Fruit fly (Drosophila melanogaster): Measurements from ENCODE around the gene CG15403.

CG15403 gene

dm6 chr2L:3128335-3128734 lies at the start of gene CG15403:
Gene CG15403 (plus strand): TSS chr2L:3128635.
- TF ChIP-seq CG1620 (GFP tag; optimal IDR thresholded peaks at IDR 0.05) (no peak), ovo (GFP tag; optimal IDR thresholded peaks at IDR 0.05) (no peak), CG7045 (GFP tag; optimal IDR thresholded peaks at IDR 0.05) (no peak)

- TF ChIP-seq kay (GFP tag; ENCODE audit: borderline replicate concordance), result no peak
- TF ChIP-seq CG11617 (GFP tag; optimal IDR thresholded peaks at IDR 0.05), result no peak
- TF ChIP-seq CG12768 (GFP tag; optimal IDR thresholded peaks at IDR 0.05), result no peak
- TF ChIP-seq CG14711 (tag; optimal IDR thresholded peaks at IDR 0.05), result no peak
- TF ChIP-seq pad (GFP tag; optimal IDR thresholded peaks at IDR 0.05), result no peak
- TF ChIP-seq CG7101 (tag; optimal IDR thresholded peaks at IDR 0.05), result no peak
- TF ChIP-seq CG7045 (GFP tag; optimal IDR thresholded peaks at IDR 0.05), result no peak
- no peak for TF ChIP-seq CG33017 (tag; optimal IDR thresholded peaks at IDR 0.05)
- TF ChIP-seq Crg-1 (GFP tag; optimal IDR thresholded peaks at IDR 0.05), result no peak
- no peak for TF ChIP-seq CG5204 (GFP tag; optimal IDR thresholded peaks at IDR 0.05)
- TF ChIP-seq Clk (GFP tag; optimal IDR thresholded peaks at IDR 0.05), result no peak
- TF ChIP-seq Hr96 (GFP tag; optimal IDR thresholded peaks at IDR 0.05), result no peak
- no peak for TF ChIP-seq Mnt (GFP tag; optimal IDR thresholded peaks at IDR 0.05)
- TF ChIP-seq cic (GFP tag; optimal IDR thresholded peaks at IDR 0.05), result no peak
- no peak for TF ChIP-seq cnc (optimal IDR thresholded peaks at IDR 0.05)
- no peak for TF ChIP-seq toe (GFP tag; optimal IDR thresholded peaks at IDR 0.05)
These were observed 49.7 kb upstream of the CG15403 start for dm6 chr2L:3078741-3079140.

dm6 chr2L:3082895-3083294 lies 45.5 kb upstream of the CG15403 start:
- TF ChIP-seq CG7101 (tag; optimal IDR thresholded peaks at IDR 0.05) (no peak), Clk (GFP tag; optimal IDR thresholded peaks at IDR 0.05) (no peak), cnc (optimal IDR thresholded peaks at IDR 0.05) (no peak), CG1620 (GFP tag; optimal IDR thresholded peaks at IDR 0.05) (no peak), Hr96 (GFP tag; optimal IDR thresholded peaks at IDR 0.05) (no peak), bab1 (GFP tag; optimal IDR thresholded peaks at IDR 0.05) (no peak), pad (GFP tag; optimal IDR thresholded peaks at IDR 0.05) (no peak), CG11617 (GFP tag; optimal IDR thresholded peaks at IDR 0.05) (no peak), CG7045 (GFP tag; optimal IDR thresholded peaks at IDR 0.05) (no peak), CG33017 (tag; optimal IDR thresholded peaks at IDR 0.05) (no peak), cic (GFP tag; optimal IDR thresholded peaks at IDR 0.05) (no peak), toe (GFP tag; optimal IDR thresholded peaks at IDR 0.05) (no peak), CG5204 (GFP tag; optimal IDR thresholded peaks at IDR 0.05) (no peak), kay (GFP tag; ENCODE audit: borderline replicate concordance) (no peak), Mnt (GFP tag; optimal IDR thresholded peaks at IDR 0.05) (no peak), tj (GFP tag; optimal IDR thresholded peaks at IDR 0.05) (no peak), CG12768 (GFP tag; optimal IDR thresholded peaks at IDR 0.05) (no peak), Crg-1 (GFP tag; optimal IDR thresholded peaks at IDR 0.05) (no peak), ovo (GFP tag; optimal IDR thresholded peaks at IDR 0.05) (no peak)

- TF ChIP-seq pad (GFP tag; optimal IDR thresholded peaks at IDR 0.05), result no peak
- TF ChIP-seq cnc (optimal IDR thresholded peaks at IDR 0.05), result no peak
- TF ChIP-seq tj (GFP tag; optimal IDR thresholded peaks at IDR 0.05), result no peak
- no peak for TF ChIP-seq CG33017 (tag; optimal IDR thresholded peaks at IDR 0.05)
- no peak for TF ChIP-seq Crg-1 (GFP tag; optimal IDR thresholded peaks at IDR 0.05)
- no peak for TF ChIP-seq Clk (GFP tag; optimal IDR thresholded peaks at IDR 0.05)
- no peak for TF ChIP-seq CG7045 (GFP tag; optimal IDR thresholded peaks at IDR 0.05)
- no peak for TF ChIP-seq toe (GFP tag; optimal IDR thresholded peaks at IDR 0.05)
- TF ChIP-seq CG12768 (GFP tag; optimal IDR thresholded peaks at IDR 0.05), result no peak
- TF ChIP-seq Hr96 (GFP tag; optimal IDR thresholded peaks at IDR 0.05), result no peak
- TF ChIP-seq bab1 (GFP tag; optimal IDR thresholded peaks at IDR 0.05), result no peak
- no peak for TF ChIP-seq CG7101 (tag; optimal IDR thresholded peaks at IDR 0.05)
- TF ChIP-seq kay (GFP tag; ENCODE audit: borderline replicate concordance), result no peak
- TF ChIP-seq ovo (GFP tag; optimal IDR thresholded peaks at IDR 0.05), result no peak
- TF ChIP-seq CG11617 (GFP tag; optimal IDR thresholded peaks at IDR 0.05), result no peak
- no peak for TF ChIP-seq CG5204 (GFP tag; optimal IDR thresholded peaks at IDR 0.05)
- TF ChIP-seq cic (GFP tag; optimal IDR thresholded peaks at IDR 0.05), result no peak
- no peak for TF ChIP-seq Mnt (GFP tag; optimal IDR thresholded peaks at IDR 0.05)
- no peak for TF ChIP-seq CG1620 (GFP tag; optimal IDR thresholded peaks at IDR 0.05)
These were observed 44.9 kb upstream of the CG15403 start for dm6 chr2L:3083510-3083909.

dm6 chr2L:3086290-3086876 lies 42.1 kb upstream of the CG15403 start:
- peak; percentile 28 for TF ChIP-seq kay (GFP tag; ENCODE audit: borderline replicate concordance)
- TF ChIP-seq CG11617 (GFP tag; optimal IDR thresholded peaks at IDR 0.05), result no peak
- peak; percentile 52 for TF ChIP-seq CG14711 (tag; optimal IDR thresholded peaks at IDR 0.05)
- TF ChIP-seq CG33017 (tag; optimal IDR thresholded peaks at IDR 0.05), result peak; percentile 18
- peak; percentile 7 for TF ChIP-seq CG7101 (tag; optimal IDR thresholded peaks at IDR 0.05)

dm6 chr2L:3088238-3088874 lies 40.1 kb upstream of the CG15403 start:
- TF ChIP-seq bab1 (GFP tag; optimal IDR thresholded peaks at IDR 0.05), result no peak
- no peak for TF ChIP-seq CG7045 (GFP tag; optimal IDR thresholded peaks at IDR 0.05)

- no peak for TF ChIP-seq Hr96 (GFP tag; optimal IDR thresholded peaks at IDR 0.05)
- TF ChIP-seq Mnt (GFP tag; optimal IDR thresholded peaks at IDR 0.05), result no peak
- no peak for TF ChIP-seq CG14711 (tag; optimal IDR thresholded peaks at IDR 0.05)
- TF ChIP-seq cic (GFP tag; optimal IDR thresholded peaks at IDR 0.05), result no peak
- no peak for TF ChIP-seq CG7045 (GFP tag; optimal IDR thresholded peaks at IDR 0.05)
- TF ChIP-seq tj (GFP tag; optimal IDR thresholded peaks at IDR 0.05), result no peak
- no peak for TF ChIP-seq Clk (GFP tag; optimal IDR thresholded peaks at IDR 0.05)
- TF ChIP-seq CG7101 (tag; optimal IDR thresholded peaks at IDR 0.05), result no peak
- no peak for TF ChIP-seq CG5204 (GFP tag; optimal IDR thresholded peaks at IDR 0.05)
- no peak for TF ChIP-seq CG11617 (GFP tag; optimal IDR thresholded peaks at IDR 0.05)
- no peak for TF ChIP-seq cnc (optimal IDR thresholded peaks at IDR 0.05)
- no peak for TF ChIP-seq CG1620 (GFP tag; optimal IDR thresholded peaks at IDR 0.05)
These were observed 38.2 kb upstream of the CG15403 start for dm6 chr2L:3090245-3090644.
